Worm (Caenorhabditis elegans): ENCODE data around the gene glt-4.

glt-4 gene

DNA sequence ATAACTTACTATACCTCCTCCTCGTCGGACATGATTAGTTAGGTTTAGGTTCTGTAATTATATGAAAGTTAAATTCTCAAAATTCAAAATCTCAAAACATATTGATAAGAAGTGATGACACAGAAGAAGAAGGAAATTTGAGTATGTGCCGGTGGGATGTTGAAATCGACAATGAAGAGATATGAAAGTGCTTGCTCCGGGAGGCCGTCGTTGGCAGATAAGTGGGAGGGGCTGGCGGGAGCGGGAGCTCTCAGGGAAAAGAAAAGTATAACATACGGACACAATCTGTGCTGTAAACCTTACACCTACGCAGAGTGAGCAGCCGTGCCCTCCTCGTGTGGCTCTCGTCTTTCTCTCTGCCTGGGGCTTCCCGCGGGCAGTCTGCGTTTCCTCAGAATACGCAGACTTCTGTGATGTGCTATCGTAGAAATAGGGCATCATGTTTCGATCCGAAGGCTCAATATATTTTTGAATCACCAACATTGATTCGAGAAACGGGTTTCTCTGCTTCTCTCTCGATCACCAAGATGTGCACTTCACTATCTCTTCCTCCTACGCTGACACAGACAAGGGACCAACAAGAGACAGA lies 7.0 kb downstream of the glt-4 start, which contains the start of gene mup-2 (continued):
- no peak for TF ChIP-seq nhr-12 (tag; optimal IDR thresholded peaks at IDR 0.05)
- TF ChIP-seq hlh-4 (tag; optimal IDR thresholded peaks at IDR 0.05): no peak
- no peak for TF ChIP-seq ets-5 (GFP tag; IDR thresholded peaks at IDR 0.05)
- peak in 1 of 2 experiments; percentile 20 for TF ChIP-seq mdl-1 (tag; optimal IDR thresholded peaks at IDR 0.05)
- TF ChIP-seq mef-2 (tag; optimal IDR thresholded peaks at IDR 0.05): no peak
- TF ChIP-seq efl-3 (GFP tag; optimal IDR thresholded peaks at IDR 0.05): no peak
- TF ChIP-seq ama-1 (optimal IDR thresholded peaks at IDR 0.05): no peak
- no peak for TF ChIP-seq lin-15B (tag; optimal IDR thresholded peaks at IDR 0.05)
- TF ChIP-seq grh-1 (GFP tag; IDR thresholded peaks at IDR 0.05): no peak
- peak; percentile 49 for TF ChIP-seq tbx-2 (tag; optimal IDR thresholded peaks at IDR 0.05)
- TF ChIP-seq unc-86 (tag; optimal IDR thresholded peaks at IDR 0.05): no peak
- TF ChIP-seq blmp-1 (tag; optimal IDR thresholded peaks at IDR 0.05): no peak
- peak; percentile 7 for TF ChIP-seq ztf-4 (tag; optimal IDR thresholded peaks at IDR 0.05)
- no peak for TF ChIP-seq fkh-10 (GFP tag; optimal IDR thresholded peaks at IDR 0.05)
- peak; percentile 77 for TF ChIP-seq pag-3 (tag; optimal IDR thresholded peaks at IDR 0.05; ENCODE audit: borderline replicate concordance, insufficient read depth)
- TF ChIP-seq irx-1 (tag; optimal IDR thresholded peaks at IDR 0.05): peak; percentile 7

DNA sequence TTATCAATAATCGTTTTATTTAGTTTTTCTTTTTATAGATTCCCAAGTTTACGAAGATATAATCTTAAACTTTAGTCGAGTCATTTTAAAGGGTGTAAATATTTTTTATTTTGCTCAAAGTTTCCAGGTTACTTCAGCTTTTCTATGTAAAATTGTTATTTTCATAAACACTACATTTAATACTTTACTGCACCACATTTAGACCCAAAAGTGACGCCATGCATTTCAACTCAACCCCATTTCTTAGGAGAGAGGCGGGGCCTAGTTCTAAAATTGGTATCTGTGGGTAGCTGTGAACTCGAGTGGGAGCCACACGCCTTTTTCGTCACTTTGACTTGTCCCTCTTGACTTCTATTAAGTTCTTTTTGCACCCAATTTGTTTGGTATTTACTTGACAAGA lies 9.4 kb downstream of the glt-4 start, which contains the start of gene T22E5.1:
Gene T22E5.1 (plus strand): TSS at position 301 of the 400 bp plus-strand sequence.
- no peak for TF ChIP-seq hlh-17 (GFP tag; optimal IDR thresholded peaks at IDR 0.05; ENCODE audit: borderline replicate concordance)
- TF ChIP-seq irx-1 (tag; optimal IDR thresholded peaks at IDR 0.05): no peak
- no peak for TF ChIP-seq unc-30 (tag; optimal IDR thresholded peaks at IDR 0.05)
- TF ChIP-seq tbx-2 (tag; optimal IDR thresholded peaks at IDR 0.05): no peak

DNA sequence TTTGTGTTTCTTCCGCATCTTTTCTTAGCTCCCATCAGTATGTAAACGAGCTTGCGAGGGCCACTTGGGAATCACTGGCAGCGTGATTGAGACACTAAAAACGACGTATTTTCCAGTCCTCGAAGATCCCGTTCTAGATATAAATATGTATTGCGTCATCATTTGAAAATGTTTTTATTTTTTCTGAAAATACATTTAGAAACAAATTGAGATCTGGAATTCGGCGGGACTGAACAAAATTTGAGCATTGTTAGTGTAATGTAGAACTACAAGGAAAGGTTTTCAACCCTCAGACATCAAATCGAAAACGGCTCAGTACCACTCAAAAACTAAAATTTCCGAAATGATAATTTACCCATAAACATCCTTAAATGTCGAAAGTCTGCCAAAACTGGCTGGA lies 10.4 kb downstream of the glt-4 start:
- TF ChIP-seq mep-1 (tag; optimal IDR thresholded peaks at IDR 0.05) (no peak), efl-1 (optimal IDR thresholded peaks at IDR 0.05) (no peak), efl-1 (GFP tag; optimal IDR thresholded peaks at IDR 0.05 in 1 of 2) (peak in 1 of 2 experiments; percentile 1), lin-14 (GFP tag; optimal IDR thresholded peaks at IDR 0.05) (peak; percentile 34), jun-1 (tag; optimal IDR thresholded peaks at IDR 0.05) (no peak)

DNA sequence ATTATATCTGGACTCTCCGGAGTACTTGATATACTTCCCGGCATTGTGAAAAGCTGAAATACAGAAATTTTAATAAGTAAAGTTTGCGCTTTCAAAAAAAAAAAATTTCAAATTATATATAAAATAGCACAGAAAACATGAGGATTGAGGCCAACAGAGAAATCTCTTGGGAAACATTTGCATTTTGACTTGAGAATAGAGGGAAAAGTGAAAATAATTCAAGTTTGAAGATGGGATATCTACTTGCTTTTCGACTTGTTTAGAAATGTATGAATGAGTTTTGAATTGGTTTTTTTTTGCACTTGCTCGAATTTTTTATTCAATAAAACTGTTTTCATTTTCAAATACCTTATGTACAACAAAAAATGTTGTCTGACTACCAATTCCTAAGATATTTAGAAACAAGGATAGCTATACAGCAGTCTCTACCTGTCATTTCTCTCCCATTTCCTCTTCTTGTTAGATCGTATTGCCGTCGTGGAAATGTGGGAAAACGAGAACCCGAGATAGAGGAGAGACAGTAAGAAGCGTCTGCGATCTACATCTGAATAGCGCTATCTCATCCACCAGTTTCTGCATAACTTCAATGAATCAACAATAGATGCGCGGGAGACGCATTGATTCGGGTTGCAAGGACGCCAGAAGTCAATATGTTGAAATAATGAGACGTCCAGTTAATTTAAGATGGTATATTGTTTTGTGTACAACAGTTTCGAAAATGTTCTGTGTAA lies 13.3 kb downstream of the glt-4 start, which contains the start of gene T22E5.6:
Gene T22E5.6 (minus strand): TSS at position 51 of the 731 bp plus-strand sequence.
- TF ChIP-seq lin-35 (GFP tag; optimal IDR thresholded peaks at IDR 0.05): no peak
- no peak for TF ChIP-seq lin-15B (tag; optimal IDR thresholded peaks at IDR 0.05)
- no peak for TF ChIP-seq ces-1 (GFP tag; optimal IDR thresholded peaks at IDR 0.05)
- TF ChIP-seq fkh-4 (tag; optimal IDR thresholded peaks at IDR 0.05; ENCODE audit: borderline replicate concordance): no peak
- TF ChIP-seq nhr-85 (tag): peak; percentile 83
- peak in 1 of 2 experiments; percentile 10 for TF ChIP-seq lsy-2 (tag; optimal IDR thresholded peaks at IDR 0.05)
- TF ChIP-seq snu-23 (GFP tag; optimal IDR thresholded peaks at IDR 0.05): peak; percentile 37
- no peak for TF ChIP-seq egl-27 (tag; optimal IDR thresholded peaks at IDR 0.05)
- no peak for TF ChIP-seq sox-4 (tag; optimal IDR thresholded peaks at IDR 0.05)
- TF ChIP-seq unc-86 (tag; optimal IDR thresholded peaks at IDR 0.05): no peak
- no peak for TF ChIP-seq nhr-77 (tag; optimal IDR thresholded peaks at IDR 0.05)
- TF ChIP-seq isw-1 (GFP tag; IDR thresholded peaks at IDR 0.05): no peak
- TF ChIP-seq nhr-237 (tag; optimal IDR thresholded peaks at IDR 0.05): no peak
- TF ChIP-seq sptf-1 (tag; optimal IDR thresholded peaks at IDR 0.05): no peak
- no peak for TF ChIP-seq alr-1 (tag; optimal IDR thresholded peaks at IDR 0.05; ENCODE audit: borderline replicate concordance)
- TF ChIP-seq ceh-82 (tag; optimal IDR thresholded peaks at IDR 0.05): no peak
- TF ChIP-seq pag-3 (tag; optimal IDR thresholded peaks at IDR 0.05; ENCODE audit: borderline replicate concordance, insufficient read depth): no peak
- no peak for TF ChIP-seq tbx-2 (tag; optimal IDR thresholded peaks at IDR 0.05)
- peak; percentile 65 for TF ChIP-seq lin-14 (GFP tag; optimal IDR thresholded peaks at IDR 0.05)
- no peak for TF ChIP-seq ztf-4 (tag; optimal IDR thresholded peaks at IDR 0.05)
- TF ChIP-seq lin-39 (tag; optimal IDR thresholded peaks at IDR 0.05): no peak
- no peak for TF ChIP-seq aly-2 (tag; optimal IDR thresholded peaks at IDR 0.05)
- peak; percentile 40 for TF ChIP-seq mep-1 (tag; optimal IDR thresholded peaks at IDR 0.05)
- no peak for TF ChIP-seq mef-2 (tag; optimal IDR thresholded peaks at IDR 0.05)
- no peak for TF ChIP-seq nhr-20 (tag; optimal IDR thresholded peaks at IDR 0.05)
- no peak for TF ChIP-seq dsc-1 (tag; optimal IDR thresholded peaks at IDR 0.05)
- no peak for TF ChIP-seq fos-1 (tag; optimal IDR thresholded peaks at IDR 0.05)
- TF ChIP-seq irx-1 (tag; optimal IDR thresholded peaks at IDR 0.05): no peak
- peak in 2 of 6 experiments; percentile 20 to 37 for TF ChIP-seq elt-3 (tag; optimal IDR thresholded peaks at IDR 0.05)
- TF ChIP-seq ama-1 (optimal IDR thresholded peaks at IDR 0.05): no peak
- no peak for TF ChIP-seq pqm-1 (tag; optimal IDR thresholded peaks at IDR 0.05)
- no peak for TF ChIP-seq snpc-4 (tag; optimal IDR thresholded peaks at IDR 0.05)

All from whole organism, L1 larva.